Worm (Caenorhabditis elegans): Measurements from ENCODE around the gene F55H2.7.
A peak's percentile ranks its signal among the peaks of the same experiment; 100 is the strongest.

Gene F55H2.7

DNA sequence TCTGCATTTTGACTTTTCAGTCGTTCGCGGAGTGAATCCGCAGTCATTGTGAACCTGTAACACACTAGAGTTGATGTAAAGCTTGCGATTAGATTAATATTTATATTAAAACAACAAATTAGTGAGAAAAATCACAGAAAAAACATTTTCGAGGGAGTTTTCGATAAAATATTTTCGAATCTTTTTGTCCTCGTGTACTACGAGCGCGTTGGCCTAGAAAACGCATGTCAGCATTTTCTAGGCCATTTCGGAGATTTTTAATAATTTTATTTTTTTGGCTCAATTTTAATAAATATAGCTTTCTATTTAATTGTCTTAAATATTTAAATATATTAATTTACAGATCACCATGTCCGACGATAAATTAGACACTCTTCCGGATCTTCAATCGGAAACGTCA is 50.6 kb downstream of the F55H2.7 start, which contains the start of gene B0464.9 (continued):
- TF ChIP-seq rec-8 (tag; optimal IDR thresholded peaks at IDR 0.05), result peak in 1 of 2 experiments; percentile 29
- no peak for TF ChIP-seq nhr-27 (tag; optimal IDR thresholded peaks at IDR 0.05)
- TF ChIP-seq F57C9.4 (tag; optimal IDR thresholded peaks at IDR 0.05), result no peak
- TF ChIP-seq Y53G8AR.9 (GFP tag; conservative IDR thresholded peaks at IDR 0.05), result no peak
- TF ChIP-seq F22D6.2 (tag; optimal IDR thresholded peaks at IDR 0.05), result peak; percentile 21
